Fruit fly (Drosophila melanogaster) whole organism, embryonic: ENCODE data around the gene Sc2.

Experiments used
- Atf6 ChIP-seq: fragments of 200-800 bp; sonication (Bioruptor generic); IDR thresholded peaks from 2 replicates; pipeline ENCODE4 v1.3.6; 2022; ENCODE audit warnings: missing biosample characterization, missing genetic modification characterization
- Awh ChIP-seq: fragments of 200-800 bp; sonication (Bioruptor generic); IDR thresholded peaks from 2 replicates; pipeline ENCODE4, ENCODE4 v1.3.6; 2022; ENCODE audit warnings: missing biosample characterization, missing genetic modification characterization
- CG10654 ChIP-seq: fragments of 200-800 bp; sonication (Bioruptor generic); optimal IDR thresholded peaks from 2 replicates; lab custom pipeline; 2016; ENCODE audit warnings: missing biosample characterization, missing genetic modification characterization
- CG10979 ChIP-seq: fragments of 200-800 bp; sonication (Bioruptor generic); optimal IDR thresholded peaks from 2 replicates; lab custom pipeline; 2018; ENCODE audit warnings: missing biosample characterization, mild to moderate bottlenecking, missing genetic modification characterization, moderate library complexity
- CG11093 ChIP-seq: fragments of 200-800 bp; sonication (Bioruptor generic); IDR thresholded peaks from 3 replicates; pipeline ENCODE4 v1.3.6; 2022; ENCODE audit warnings: missing biosample characterization, missing genetic modification characterization
- CG11504 ChIP-seq: fragments of 200-800 bp; sonication (Bioruptor generic); optimal IDR thresholded peaks from 3 replicates; lab custom pipeline; 2019; ENCODE audit warnings: missing biosample characterization, mild to moderate bottlenecking, missing genetic modification characterization, moderate library complexity
- CG12391 ChIP-seq: fragments of 200-800 bp; sonication (Bioruptor generic); optimal IDR thresholded peaks from 3 replicates; lab custom pipeline; 2018; ENCODE audit warnings: missing biosample characterization, mild to moderate bottlenecking, missing genetic modification characterization, moderate library complexity
- CG14710 ChIP-seq: fragments of 200-800 bp; sonication (Bioruptor generic); optimal IDR thresholded peaks from 3 replicates; lab custom pipeline; 2019; ENCODE audit warnings: missing biosample characterization, mild to moderate bottlenecking, missing genetic modification characterization, moderate library complexity
- CG1603 ChIP-seq: fragments of 200-800 bp; sonication (Bioruptor generic); optimal IDR thresholded peaks from 2 replicates; lab custom pipeline; 2019; ENCODE audit warnings: missing biosample characterization, mild to moderate bottlenecking, missing genetic modification characterization, moderate library complexity
- CG1647 ChIP-seq: fragments of 200-800 bp; sonication (Bioruptor generic); optimal IDR thresholded peaks from 3 replicates; lab custom pipeline; 2016; ENCODE audit warnings: missing biosample characterization, missing genetic modification characterization
- CG17802 ChIP-seq: fragments of 200-800 bp; sonication (Bioruptor generic); optimal IDR thresholded peaks from 2 replicates; lab custom pipeline; 2018; ENCODE audit warnings: missing biosample characterization, mild to moderate bottlenecking, missing genetic modification characterization, moderate library complexity
- CG2129 ChIP-seq: fragments of 200-800 bp; sonication (Bioruptor generic); IDR thresholded peaks from 2 replicates; pipeline ENCODE4 v1.3.6; 2022; ENCODE audit warnings: missing biosample characterization, missing genetic modification characterization; ENCODE audit not compliant: partially characterized antibody
- CG30020 ChIP-seq: fragments of 200-800 bp; optimal IDR thresholded peaks from 2 replicates; lab custom pipeline; 2019; ENCODE audit warnings: missing biosample characterization, mild to moderate bottlenecking, missing genetic modification characterization, moderate library complexity
- CG31365 ChIP-seq: fragments of 200-800 bp; sonication (Bioruptor generic); optimal IDR thresholded peaks from 2 replicates; lab custom pipeline; 2018; ENCODE audit warnings: missing biosample characterization, mild to moderate bottlenecking, missing genetic modification characterization
- CG4424 ChIP-seq: fragments of 200-800 bp; sonication (Bioruptor generic); optimal IDR thresholded peaks from 3 replicates; lab custom pipeline; 2016; ENCODE audit warnings: missing biosample characterization, missing genetic modification characterization
- CG7357 ChIP-seq: fragments of 200-800 bp; sonication (Bioruptor generic); IDR thresholded peaks from 3 replicates; pipeline ENCODE4 v1.3.6; 2022; ENCODE audit warnings: missing biosample characterization, missing genetic modification characterization
- CG8388 ChIP-seq: fragments of 200-800 bp; sonication (Bioruptor generic); optimal IDR thresholded peaks from 2 replicates; lab custom pipeline; 2019; ENCODE audit warnings: missing biosample characterization, mild to moderate bottlenecking, missing genetic modification characterization, moderate library complexity
- CG8478 ChIP-seq: fragments of >200 bp; optimal IDR thresholded peaks from 2 replicates; lab custom pipeline; 2018
- CG9727 ChIP-seq: fragments of 200-800 bp; sonication (Bioruptor generic); optimal IDR thresholded peaks from 3 replicates; lab custom pipeline; 2017; ENCODE audit warnings: missing biosample characterization, mild to moderate bottlenecking, missing genetic modification characterization
- D19A ChIP-seq: fragments of 200-800 bp; optimal IDR thresholded peaks from 3 replicates; lab custom pipeline; 2019; ENCODE audit warnings: missing biosample characterization, mild to moderate bottlenecking, missing genetic modification characterization, moderate library complexity
- Doc3 ChIP-seq: fragments of 200-800 bp; sonication (Bioruptor generic); IDR thresholded peaks from 3 replicates; pipeline ENCODE4 v1.3.6; 2022; ENCODE audit warnings: missing biosample characterization, missing genetic modification characterization; ENCODE audit not compliant: partially characterized antibody
- GATAe ChIP-seq: fragments of 200-800 bp; sonication (Bioruptor generic); conservative IDR thresholded peaks from 2 replicates; pipeline ENCODE4 v1.3.6; 2022; ENCODE audit warnings: missing biosample characterization, missing genetic modification characterization
- HLH54F ChIP-seq: fragments of 200-800 bp; sonication (Bioruptor generic); optimal IDR thresholded peaks from 3 replicates; lab custom pipeline; 2016; ENCODE audit warnings: missing biosample characterization, missing genetic modification characterization
- HmgD ChIP-seq: fragments of 200-800 bp; sonication (Bioruptor generic); optimal IDR thresholded peaks from 3 replicates; lab custom pipeline; 2016; ENCODE audit warnings: missing biosample characterization, missing genetic modification characterization
- Mad ChIP-seq: fragments of 200-800 bp; sonication (Bioruptor generic); optimal IDR thresholded peaks from 2 replicates; lab custom pipeline; 2016; ENCODE audit warnings: missing biosample characterization, missing genetic modification characterization
- ac ChIP-seq: fragments of 200-800 bp; sonication (Bioruptor generic); optimal IDR thresholded peaks from 3 replicates; lab custom pipeline; 2017; ENCODE audit warnings: missing biosample characterization, mild to moderate bottlenecking, missing genetic modification characterization
- bsh ChIP-seq, 2 experiments: fragments of 200-800 bp; sonication (Bioruptor generic); optimal IDR thresholded peaks; 2 replicates each; lab custom pipeline; 2017 to 2018; ENCODE audit warnings: mild to moderate bottlenecking in 2 of 2, missing biosample characterization in 2 of 2, missing genetic modification characterization in 2 of 2, moderate library complexity in 1 of 2
- dmrt11E ChIP-seq: fragments of 200-800 bp; sonication (Bioruptor generic); optimal IDR thresholded peaks from 3 replicates; lab custom pipeline; 2018; ENCODE audit warnings: missing biosample characterization, mild to moderate bottlenecking, missing genetic modification characterization, moderate library complexity
- dysf ChIP-seq: fragments of 200-800 bp; sonication (Bioruptor generic); IDR thresholded peaks from 3 replicates; pipeline ENCODE4 v1.3.6; 2022; ENCODE audit warnings: missing biosample characterization, missing genetic modification characterization
- gcm2 ChIP-seq: fragments of 200-800 bp; sonication (Bioruptor generic); optimal IDR thresholded peaks from 2 replicates; lab custom pipeline; 2016; ENCODE audit warnings: missing biosample characterization, missing genetic modification characterization
- lmd ChIP-seq: fragments of 200-800 bp; sonication (Bioruptor generic); IDR thresholded peaks from 2 replicates; pipeline ENCODE4 v1.3.6; 2022; ENCODE audit warnings: missing biosample characterization, missing genetic modification characterization
- luna ChIP-seq: fragments of 200-800 bp; sonication (Bioruptor generic); optimal IDR thresholded peaks from 2 replicates; lab custom pipeline; 2016; ENCODE audit warnings: missing biosample characterization, missing genetic modification characterization
- peb ChIP-seq: fragments of 200-800 bp; sonication (Bioruptor generic); IDR thresholded peaks from 2 replicates; pipeline ENCODE4 v1.3.6; 2022; ENCODE audit warnings: missing biosample characterization, missing genetic modification characterization
- pnt ChIP-seq: fragments of 200-800 bp; sonication (Bioruptor generic); optimal IDR thresholded peaks from 3 replicates; lab custom pipeline; 2016; ENCODE audit warnings: missing biosample characterization, missing genetic modification characterization
- pros ChIP-seq: fragments of 200-800 bp; sonication (Bioruptor generic); optimal IDR thresholded peaks from 3 replicates; lab custom pipeline; 2019; ENCODE audit warnings: missing biosample characterization, mild to moderate bottlenecking, missing genetic modification characterization, moderate library complexity
- row ChIP-seq: fragments of 200-800 bp; sonication (Bioruptor generic); IDR thresholded peaks from 3 replicates; pipeline ENCODE4 v1.3.6; 2022; ENCODE audit warnings: missing biosample characterization, missing genetic modification characterization
- schlank ChIP-seq: fragments of 200-800 bp; sonication (Bioruptor generic); optimal IDR thresholded peaks from 2 replicates; lab custom pipeline; 2018; ENCODE audit warnings: missing biosample characterization, mild to moderate bottlenecking, missing genetic modification characterization
- sisA ChIP-seq: fragments of 200-800 bp; sonication (Bioruptor generic); IDR thresholded peaks from 2 replicates; pipeline ENCODE4 v1.3.6; 2022; ENCODE audit warnings: missing biosample characterization, missing genetic modification characterization
- so ChIP-seq: fragments of 200-800 bp; sonication (Bioruptor generic); IDR thresholded peaks from 3 replicates; pipeline ENCODE4 v1.3.6; 2022; ENCODE audit warnings: missing biosample characterization, missing genetic modification characterization
- trh ChIP-seq: fragments of 200-800 bp; sonication (Bioruptor generic); optimal IDR thresholded peaks from 2 replicates; lab custom pipeline; 2016; ENCODE audit warnings: missing biosample characterization, missing genetic modification characterization
- usp ChIP-seq: fragments of >200 bp; optimal IDR thresholded peaks from 2 replicates; lab custom pipeline; 2017; ENCODE audit warnings: missing biosample characterization, missing genetic modification characterization
- zf30C ChIP-seq: fragments of 200-800 bp; sonication (Bioruptor generic); optimal IDR thresholded peaks from 3 replicates; lab custom pipeline; 2018; ENCODE audit warnings: missing biosample characterization, mild to moderate bottlenecking, missing genetic modification characterization
- zfh1 ChIP-seq: fragments of 200-800 bp; sonication (Bioruptor generic); IDR thresholded peaks from 3 replicates; pipeline ENCODE4 v1.3.6; 2022; ENCODE audit warnings: missing biosample characterization, missing genetic modification characterization

The Sc2 gene

dm6 chr3L:3863462-3863861 lies 39.8 kb upstream of the Sc2 start (continued):
- TF ChIP-seq GATAe (GFP tag; lab: Robert Waterston, UW) (no peak), D19A (no peak), CG31365 (tag; lab: Kevin White, UChicago) (no peak), peb (GFP tag; lab: Robert Waterston, UW) (no peak), Atf6 (GFP tag; lab: Robert Waterston, UW) (no peak), lmd (GFP tag; lab: Robert Waterston, UW) (no peak), trh (GFP tag; lab: Kevin White, UChicago) (no peak), CG10654 (no peak), CG8388 (GFP tag; lab: Kevin White, UChicago) (peak; percentile 6), Mad (GFP tag; lab: Kevin White, UChicago) (no peak), pnt (GFP tag; lab: Kevin White, UChicago) (no peak), luna (GFP tag; lab: Kevin White, UChicago) (no peak), CG8478 (lab: Kevin White, UChicago) (no peak), CG4424 (GFP tag; lab: Kevin White, UChicago) (no peak), CG1603 (tag; lab: Kevin White, UChicago) (peak; percentile 10), Awh (GFP tag; lab: Robert Waterston, UW) (peak; percentile 39; the same call in 1 of the 2 replicates), sisA (0 out of 2 replicates have a peak, but pooled peaks have one; percentile 28), CG12391 (tag; lab: Kevin White, UChicago) (peak; percentile 17), Doc3 (no peak), CG2129 (no peak), ac (GFP tag; lab: Kevin White, UChicago) (no peak), so (no peak), CG11093 (GFP tag; lab: Robert Waterston, UW) (0 out of 3 replicates have a peak, but pooled peaks have one; percentile 13), dysf (GFP tag; lab: Robert Waterston, UW) (no peak), CG17802 (no peak), zfh1 (0 out of 3 replicates have a peak, but pooled peaks have one; percentile 32), CG1647 (no peak), schlank (tag; lab: Kevin White, UChicago) (no peak), zf30C (peak; percentile 46), CG10979 (tag; lab: Kevin White, UChicago) (peak; percentile 26), pros (GFP tag; lab: Kevin White, UChicago) (no peak), CG9727 (peak; percentile 38), gcm2 (GFP tag; lab: Kevin White, UChicago) (no peak), CG7357 (no peak), dmrt11E (tag; lab: Kevin White, UChicago) (peak; percentile 41), row (GFP tag; lab: Robert Waterston, UW) (peak; percentile 23; the same call in 1 of the 3 replicates), HLH54F (no peak), CG14710 (no peak), bsh (GFP tag; optimal IDR thresholded peaks at IDR 0.05; lab: Kevin White, UChicago) (peak in 1 of 2 experiments; percentile 38)

- TF ChIP-seq CG30020 (tag; lab: Kevin White, UChicago) (no peak), usp (GFP tag; lab: Kevin White, UChicago) (no peak), HmgD (GFP tag; lab: Kevin White, UChicago) (no peak), CG11504 (tag; lab: Kevin White, UChicago) (peak; percentile 17), CG14710 (no peak), Awh (GFP tag; lab: Robert Waterston, UW) (peak; percentile 50; the same call in 1 of the 2 replicates)
Measured at dm6 chr3L:3865290-3865891, 37.9 kb upstream of the Sc2 start.
